Worm (Caenorhabditis elegans) whole organism, L1 larva: ENCODE measurements around the gene Y39B6A.41.

ENCODE experiments used
- aly-2 ChIP-seq: fragments of 150-350 bp; optimal IDR thresholded peaks from 2 replicates; lab custom pipeline; 2014; ENCODE audit warnings: missing biosample characterization, missing genetic modification characterization
- ama-1 ChIP-seq: fragments of 150-350 bp; optimal IDR thresholded peaks from 2 replicates; lab custom pipeline; 2014
- efl-1 ChIP-seq, 4 experiments: fragments of 150-350 bp; optimal IDR thresholded peaks in 3 of 4; peaks in 1 of 4; 1 replicate in 1 of 4; 2 replicates in 3 of 4; lab custom pipeline; 2014; ENCODE audit warnings: missing biosample characterization in 2 of 4, missing genetic modification characterization in 2 of 4, missing genetic modification reagents in 2 of 4
- grh-1 ChIP-seq: fragments of 200-800 bp; sonication (Bioruptor generic); IDR thresholded peaks from 2 replicates; pipeline ENCODE4 v1.3.6; 2022; ENCODE audit warnings: missing genetic modification reagents, missing genetic modification characterization, missing compliant biosample characterization
- lin-13 ChIP-seq: fragments of 150-350 bp; optimal IDR thresholded peaks from 2 replicates; lab custom pipeline; 2014; ENCODE audit warnings: missing biosample characterization, missing genetic modification reagents, missing genetic modification characterization
- nhr-11 ChIP-seq: fragments of 150-350 bp; optimal IDR thresholded peaks from 2 replicates; lab custom pipeline; 2014; ENCODE audit warnings: missing biosample characterization, missing genetic modification characterization
- nhr-47 ChIP-seq: sonication (generic microtip); optimal IDR thresholded peaks from 2 replicates; lab custom pipeline; 2016; ENCODE audit warnings: mild to moderate bottlenecking, missing genetic modification characterization, moderate library complexity, missing compliant biosample characterization
- nhr-77 ChIP-seq: fragments of 150-350 bp; optimal IDR thresholded peaks from 2 replicates; lab custom pipeline; 2014; ENCODE audit warnings: missing biosample characterization, missing genetic modification characterization

ce11 chrV:19019239-19019638 lies 41.5 kb upstream of the Y39B6A.41 start:
- TF ChIP-seq efl-1 (optimal IDR thresholded peaks at IDR 0.05; lab: Kevin White, UChicago) (no peak), efl-1 (GFP tag; optimal IDR thresholded peaks at IDR 0.05 in 1 of 2; lab: Kevin White, UChicago) (no peak), grh-1 (GFP tag; lab: Robert Waterston, UW) (no peak), nhr-77 (tag; lab: Kevin White, UChicago) (no peak), lin-13 (GFP tag; lab: Kevin White, UChicago) (no peak), nhr-47 (tag; lab: Kevin White, UChicago) (no peak), aly-2 (tag; lab: Kevin White, UChicago) (no peak), ama-1 (lab: Kevin White, UChicago) (no peak), nhr-11 (tag; lab: Kevin White, UChicago) (no peak)
